Worm (Caenorhabditis elegans) whole organism, mixed stage, embryonic: Measurements from ENCODE around the gene idhb-1.

Source experiments
- M03D4.4 ChIP-seq: sonication (generic microtip); optimal IDR thresholded peaks from 2 replicates; lab custom pipeline; 2017; ENCODE audit warnings: mild to moderate bottlenecking, missing genetic modification characterization, missing compliant biosample characterization
- bed-3 ChIP-seq: fragments of 200-800 bp; sonication (Bioruptor generic); optimal IDR thresholded peaks from 3 replicates; lab custom pipeline; 2018; ENCODE audit warnings: mild to moderate bottlenecking, missing genetic modification characterization, moderate library complexity, missing compliant biosample characterization
- blmp-1 ChIP-seq: fragments of 150-350 bp; optimal IDR thresholded peaks from 2 replicates; lab custom pipeline; 2014; ENCODE audit warnings: missing biosample characterization, missing genetic modification characterization
- ceh-83 ChIP-seq: fragments of 200-800 bp; sonication (Bioruptor generic); optimal IDR thresholded peaks from 2 replicates; lab custom pipeline; 2018; ENCODE audit warnings: mild to moderate bottlenecking, missing genetic modification characterization, missing compliant biosample characterization
- cnd-1 ChIP-seq: fragments of 200-800 bp; sonication (Bioruptor generic); optimal IDR thresholded peaks from 2 replicates; lab custom pipeline; 2018; ENCODE audit warnings: mild to moderate bottlenecking, missing genetic modification characterization, missing compliant biosample characterization
- elt-1 ChIP-seq: sonication (generic microtip); optimal IDR thresholded peaks from 2 replicates; lab custom pipeline; 2017; ENCODE audit warnings: missing genetic modification characterization, mild to moderate bottlenecking, missing compliant biosample characterization, antibody characterized with exemption, moderate library complexity, borderline replicate concordance; ENCODE audit not compliant: insufficient read depth
- flh-1 ChIP-seq: fragments of 200-800 bp; sonication (Bioruptor generic); optimal IDR thresholded peaks from 2 replicates; lab custom pipeline; 2018; ENCODE audit warnings: mild to moderate bottlenecking, missing genetic modification characterization, moderate library complexity, missing compliant biosample characterization
- ham-2 ChIP-seq: fragments of 200-800 bp; sonication (Bioruptor generic); optimal IDR thresholded peaks from 2 replicates; lab custom pipeline; 2018; ENCODE audit warnings: mild to moderate bottlenecking, missing genetic modification characterization, missing compliant biosample characterization
- lsy-2 ChIP-seq: fragments of 150-350 bp; optimal IDR thresholded peaks from 2 replicates; lab custom pipeline; 2014; ENCODE audit warnings: missing biosample characterization, missing genetic modification characterization
- mab-5 ChIP-seq: fragments of 150-350 bp; optimal IDR thresholded peaks from 2 replicates; lab custom pipeline; 2014; ENCODE audit warnings: missing biosample characterization, missing genetic modification characterization
- mep-1 ChIP-seq: fragments of 150-350 bp; optimal IDR thresholded peaks from 2 replicates; lab custom pipeline; 2017; ENCODE audit warnings: missing biosample characterization, missing genetic modification reagents, missing genetic modification characterization, inconsistent platforms
- nhr-2 ChIP-seq: fragments of 150-350 bp; optimal IDR thresholded peaks from 2 replicates; lab custom pipeline; 2014; ENCODE audit warnings: missing biosample characterization, missing genetic modification characterization
- sptf-1 ChIP-seq: sonication (generic microtip); optimal IDR thresholded peaks from 2 replicates; lab custom pipeline; 2017; ENCODE audit warnings: mild to moderate bottlenecking, missing genetic modification characterization, moderate library complexity, missing compliant biosample characterization
- tbx-8 ChIP-seq: fragments of 200-800 bp; sonication (Bioruptor generic); optimal IDR thresholded peaks from 2 replicates; lab custom pipeline; 2018; ENCODE audit warnings: mild to moderate bottlenecking, missing genetic modification characterization, moderate library complexity, missing compliant biosample characterization
- unc-39 ChIP-seq: fragments of 150-350 bp; optimal IDR thresholded peaks from 2 replicates; lab custom pipeline; 2014; ENCODE audit warnings: missing biosample characterization, missing genetic modification characterization
- zip-8 ChIP-seq: fragments of 150-350 bp; optimal IDR thresholded peaks from 2 replicates; lab custom pipeline; 2014; ENCODE audit warnings: missing biosample characterization, missing genetic modification characterization
- ztf-11 ChIP-seq: fragments of 150-350 bp; optimal IDR thresholded peaks from 2 replicates; lab custom pipeline; 2014; ENCODE audit warnings: missing biosample characterization, missing genetic modification characterization

The idhb-1 gene

ce11 chrX:14132677-14133076 is 41.2 kb downstream of the idhb-1 start:
- TF ChIP-seq bed-3 (GFP tag; lab: Kevin White, UChicago) (no peak), unc-39 (no peak)

DNA sequence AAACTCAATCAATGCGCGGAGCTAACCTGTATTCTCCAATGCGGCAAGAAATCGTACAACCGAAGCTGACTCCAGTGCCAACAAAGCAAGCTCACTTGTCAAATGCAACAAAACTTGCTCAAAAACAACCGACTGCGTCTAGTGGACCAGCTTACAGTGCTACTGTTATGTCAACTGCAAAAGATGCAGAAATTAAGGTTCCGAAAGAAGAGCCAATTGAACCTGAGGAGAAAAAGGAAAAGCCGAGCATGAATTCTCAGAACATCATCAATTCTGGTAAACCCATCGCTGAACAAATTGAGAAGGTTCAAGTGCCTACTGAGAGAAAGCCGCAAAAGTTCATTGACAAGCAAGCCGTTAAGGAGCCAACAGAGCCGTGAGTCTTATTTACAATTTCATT is 42.4 kb downstream of the idhb-1 start:
- TF ChIP-seq flh-1 (GFP tag; lab: Kevin White, UChicago) (no peak), lsy-2 (tag; lab: Kevin White, UChicago) (no peak)

- no peak for TF ChIP-seq zip-8
- peak; percentile 3 for TF ChIP-seq sptf-1 (tag; lab: Kevin White, UChicago)
- TF ChIP-seq elt-1 (tag; lab: Kevin White, UChicago) = no peak
These were observed 46.5 kb downstream of the idhb-1 start, which contains the start of gene F28H6.4 for ce11 chrX:14127291-14127922. TSS of gene F28H6.4 (plus strand) at chrX:14127872.

DNA sequence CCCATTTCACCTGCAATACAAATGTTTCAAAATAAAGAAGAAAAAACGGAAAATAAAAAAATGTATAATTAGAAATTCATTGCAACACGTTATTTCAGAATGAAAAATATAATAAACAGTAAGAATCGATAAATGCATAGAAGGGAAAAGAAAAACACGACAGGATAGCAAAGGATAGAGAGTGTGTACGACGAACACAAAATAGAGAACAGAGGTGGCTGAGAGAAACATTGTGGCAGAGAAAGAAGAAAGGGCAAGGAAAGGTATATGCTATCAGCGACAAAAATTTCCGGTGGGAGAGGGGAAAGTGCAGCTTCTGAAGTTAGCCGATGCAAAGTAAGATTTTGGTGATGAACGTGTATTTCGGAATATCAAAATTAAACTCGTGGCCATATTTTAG is 48.0 kb downstream of the idhb-1 start, which contains the start of gene F28H6.6:
Gene F28H6.6, minus strand, starts transcription at position 10 of the 400 bp plus-strand sequence.
- no peak for TF ChIP-seq tbx-8 (GFP tag; lab: Kevin White, UChicago)
- no peak for TF ChIP-seq cnd-1 (tag; lab: Kevin White, UChicago)
- no peak for TF ChIP-seq elt-1 (tag; lab: Kevin White, UChicago)
- TF ChIP-seq flh-1 (GFP tag; lab: Kevin White, UChicago) = no peak
- TF ChIP-seq lsy-2 (tag; lab: Kevin White, UChicago) = no peak
- TF ChIP-seq zip-8 = no peak
- no peak for TF ChIP-seq mab-5
- no peak for TF ChIP-seq nhr-2 (tag; lab: Kevin White, UChicago)
- TF ChIP-seq blmp-1 = no peak
- no peak for TF ChIP-seq ztf-11 (tag; lab: Kevin White, UChicago)
- TF ChIP-seq ceh-83 (GFP tag; lab: Kevin White, UChicago) = no peak
- no peak for TF ChIP-seq ham-2 (GFP tag; lab: Kevin White, UChicago)
- no peak for TF ChIP-seq mep-1 (tag; lab: Kevin White, UChicago)
- no peak for TF ChIP-seq M03D4.4 (tag; lab: Kevin White, UChicago)
- TF ChIP-seq, all 35 proteins: peak for 0
